Worm (Caenorhabditis elegans) whole organism, L4 larva: ENCODE results near the gene tbc-7.
A peak's percentile ranks its signal among the peaks of the same experiment; 100 is the strongest.

Source experiments
- F10B5.3 ChIP-seq: sonication (generic microtip); optimal IDR thresholded peaks from 2 replicates; lab custom pipeline; 2016; ENCODE audit warnings: mild to moderate bottlenecking, missing genetic modification characterization, missing compliant biosample characterization
- Y5F2A.4 ChIP-seq: fragments of 200-800 bp; sonication (Bioruptor generic); optimal IDR thresholded peaks from 2 replicates; lab custom pipeline; 2018; ENCODE audit warnings: mild to moderate bottlenecking, missing genetic modification characterization, missing compliant biosample characterization
- ZK546.5 ChIP-seq, 2 experiments: sonication (generic microtip); optimal IDR thresholded peaks; 2 replicates each; lab custom pipeline; 2017; ENCODE audit warnings: missing biosample characterization in 2 of 2, missing genetic modification characterization in 2 of 2
- aha-1 ChIP-seq: fragments of 150-350 bp; peaks from one replicate; lab custom pipeline; 2014; ENCODE audit warnings: missing biosample characterization, missing genetic modification characterization
- arid-1 ChIP-seq: fragments of 200-800 bp; sonication (Bioruptor generic); conservative IDR thresholded peaks from 2 replicates; pipeline ENCODE4 v1.3.6; 2022; ENCODE audit warnings: missing genetic modification reagents, missing genetic modification characterization, missing compliant biosample characterization
- ceh-32 ChIP-seq: sonication (generic microtip); optimal IDR thresholded peaks from 2 replicates; lab custom pipeline; 2016; ENCODE audit warnings: mild to moderate bottlenecking, missing genetic modification characterization, missing compliant biosample characterization; ENCODE audit not compliant: poor library complexity
- ces-1 ChIP-seq: fragments of 150-350 bp; sonication (generic microtip); optimal IDR thresholded peaks from 4 replicates; lab custom pipeline; 2014; ENCODE audit warnings: missing biosample characterization, missing genetic modification reagents, missing genetic modification characterization
- cey-2 ChIP-seq: sonication (generic microtip); optimal IDR thresholded peaks from 3 replicates; lab custom pipeline; 2017; ENCODE audit warnings: missing genetic modification characterization, mild to moderate bottlenecking, missing compliant biosample characterization, antibody characterized with exemption, borderline replicate concordance; ENCODE audit not compliant: insufficient read depth
- daf-16 ChIP-seq, 3 experiments: sonication (generic microtip); optimal IDR thresholded peaks; 2 replicates each; lab custom pipeline; 2016 to 2017; ENCODE audit warnings: missing genetic modification characterization in 3 of 3, missing genetic modification reagents in 3 of 3, mild to moderate bottlenecking in 2 of 3, missing compliant biosample characterization in 2 of 3, missing biosample characterization in 1 of 3, moderate library complexity in 1 of 3
- daf-19 ChIP-seq: fragments of 200-800 bp; sonication (Bioruptor generic); conservative IDR thresholded peaks from 2 replicates; pipeline ENCODE4 v1.3.6; 2022; ENCODE audit warnings: missing genetic modification characterization, missing compliant biosample characterization
- dmd-9 ChIP-seq: fragments of 200-800 bp; sonication (Bioruptor generic); IDR thresholded peaks from 2 replicates; pipeline ENCODE4 v1.3.6; 2022; ENCODE audit warnings: missing genetic modification reagents, missing genetic modification characterization, missing compliant biosample characterization
- jun-1 ChIP-seq: fragments of 150-350 bp; optimal IDR thresholded peaks from 2 replicates; lab custom pipeline; 2014; ENCODE audit warnings: missing biosample characterization, missing genetic modification reagents, missing genetic modification characterization
- lin-39 ChIP-seq: fragments of 150-350 bp; optimal IDR thresholded peaks from 2 replicates; lab custom pipeline; 2014; ENCODE audit warnings: missing biosample characterization, missing genetic modification reagents, missing genetic modification characterization
- madf-9 ChIP-seq: fragments of 200-800 bp; sonication (Bioruptor generic); conservative IDR thresholded peaks from 2 replicates; pipeline ENCODE4 v1.3.6; 2022; ENCODE audit warnings: missing genetic modification reagents, missing genetic modification characterization, missing compliant biosample characterization
- mdl-1 ChIP-seq, 2 experiments: fragments of 150-350 bp in 1 of 2; sonication (generic microtip) in 1 of 2; optimal IDR thresholded peaks; 2 replicates each; lab custom pipeline; 2014 to 2017; ENCODE audit warnings: missing biosample characterization in 2 of 2, missing genetic modification characterization in 2 of 2
- mep-1 ChIP-seq: fragments of 150-350 bp; sonication (generic microtip); optimal IDR thresholded peaks from 3 replicates; lab custom pipeline; 2014; ENCODE audit warnings: missing biosample characterization, missing genetic modification characterization
- mxl-2 ChIP-seq: fragments of 200-800 bp; sonication (Bioruptor generic); conservative IDR thresholded peaks from 2 replicates; pipeline ENCODE4 v1.3.6; 2022; ENCODE audit warnings: missing genetic modification reagents, missing genetic modification characterization, missing compliant biosample characterization
- nhr-42 ChIP-seq: fragments of 200-800 bp; sonication (Bioruptor generic); IDR thresholded peaks from 2 replicates; pipeline ENCODE4 v1.3.6; 2022; ENCODE audit warnings: missing genetic modification characterization, missing compliant biosample characterization
- nhr-48 ChIP-seq: sonication (generic microtip); optimal IDR thresholded peaks from 2 replicates; lab custom pipeline; 2016; ENCODE audit warnings: mild to moderate bottlenecking, missing genetic modification characterization, missing compliant biosample characterization
- nhr-76 ChIP-seq: fragments of 150-350 bp; optimal IDR thresholded peaks from 2 replicates; lab custom pipeline; 2014; ENCODE audit warnings: missing biosample characterization, missing genetic modification characterization
- skn-1 ChIP-seq: fragments of 150-350 bp; optimal IDR thresholded peaks from 2 replicates; lab custom pipeline; 2014; ENCODE audit warnings: missing biosample characterization, missing genetic modification characterization
- spr-1 ChIP-seq: sonication (generic microtip); optimal IDR thresholded peaks from 2 replicates; lab custom pipeline; 2016; ENCODE audit warnings: mild to moderate bottlenecking, missing genetic modification characterization, missing compliant biosample characterization
- unc-62 ChIP-seq, 3 experiments: fragments of 150-350 bp in 1 of 3; sonication (generic microtip); optimal IDR thresholded peaks in 2 of 3; peaks in 1 of 3; 1 replicate in 1 of 3; 2 replicates in 2 of 3; lab custom pipeline; 2014 to 2017; ENCODE audit warnings: missing biosample characterization in 3 of 3, missing genetic modification characterization in 3 of 3, missing genetic modification reagents in 3 of 3, missing genotype in 1 of 3
- vab-7 ChIP-seq: fragments of 200-800 bp; sonication (Bioruptor generic); IDR thresholded peaks from 2 replicates; pipeline ENCODE4 v1.3.6; 2022; ENCODE audit warnings: missing genetic modification reagents, missing genetic modification characterization, missing compliant biosample characterization
- zfp-3 ChIP-seq: fragments of 200-800 bp; sonication (Bioruptor generic); conservative IDR thresholded peaks from 2 replicates; pipeline ENCODE4 v1.3.6; 2022; ENCODE audit warnings: missing genetic modification reagents, missing genetic modification characterization, missing compliant biosample characterization

tbc-7 gene

DNA sequence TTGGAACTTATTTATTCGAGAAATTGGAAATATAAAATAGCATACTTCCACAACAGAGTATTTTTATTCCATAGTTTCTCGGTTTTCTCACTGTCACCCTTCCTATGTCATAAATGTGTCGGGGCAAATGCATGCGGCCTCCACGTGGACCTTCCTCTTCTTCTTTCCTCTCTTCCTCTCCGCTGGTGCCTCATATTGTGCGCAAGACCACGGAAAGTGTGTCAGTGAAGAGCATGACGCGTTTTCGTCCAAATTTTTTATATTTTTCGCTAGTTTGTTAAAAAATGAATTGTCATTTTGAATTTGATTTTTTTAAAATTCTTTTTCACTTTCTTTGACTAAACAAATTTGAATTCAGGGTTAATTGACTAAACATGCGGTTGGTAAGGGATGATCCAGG, 31.0 kb downstream of the tbc-7 start, which contains the start of gene mans-3 (continued):
- peak; percentile 96 for TF ChIP-seq mxl-2 (GFP tag; lab: Robert Waterston, UW)

DNA sequence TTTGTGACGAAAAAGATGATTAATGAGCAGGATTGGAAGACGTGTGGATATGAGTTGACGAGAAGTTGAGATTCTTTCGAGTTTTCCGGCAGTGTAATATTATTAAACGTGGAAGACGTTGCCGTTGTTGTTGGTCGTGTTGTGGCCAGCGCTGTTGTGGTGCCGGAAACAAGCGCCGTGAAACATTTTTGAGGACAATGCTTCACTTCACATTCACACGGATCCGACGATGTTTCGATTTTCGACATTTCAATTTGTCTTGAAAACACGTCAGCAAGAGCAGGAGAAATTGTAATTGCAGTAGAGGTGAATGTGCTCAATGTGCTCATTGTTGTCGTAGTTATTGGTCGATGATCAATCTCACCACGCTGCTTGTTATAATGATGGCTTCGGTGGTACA, 34.7 kb downstream of the tbc-7 start:
- TF ChIP-seq mdl-1 (tag; optimal IDR thresholded peaks at IDR 0.05; lab: Kevin White, UChicago) (no peak), unc-62 (GFP tag; optimal IDR thresholded peaks at IDR 0.05 in 1 of 2; lab: Kevin White, UChicago) (peak in 1 of 2 experiments; percentile 77), unc-62 (tag; optimal IDR thresholded peaks at IDR 0.05; lab: Kevin White, UChicago) (no peak)

DNA sequence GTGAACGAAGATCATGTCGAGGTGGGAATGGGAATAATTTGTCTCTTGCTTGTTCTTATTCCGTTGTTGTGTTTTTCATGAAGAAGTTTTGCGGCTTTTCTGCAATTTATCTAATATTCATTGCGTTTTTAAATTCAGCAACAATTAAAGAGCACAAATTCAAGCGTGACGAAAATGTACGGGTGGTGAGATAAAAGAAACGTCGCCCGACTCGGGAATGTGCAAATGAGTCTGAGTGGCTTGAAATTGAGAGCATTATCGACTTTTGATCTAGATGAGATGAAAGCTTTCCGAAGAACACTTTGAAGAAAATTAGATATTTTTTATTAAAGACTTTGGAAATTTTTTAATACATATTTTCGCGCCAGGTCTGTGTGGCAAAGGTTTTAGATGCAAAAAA, 37.0 kb downstream of the tbc-7 start, which contains the start of gene T03G11.10:
TSS of gene T03G11.10 (minus strand) at position 101 of the 400 bp plus-strand sequence.
- TF ChIP-seq dmd-9 (GFP tag; lab: Robert Waterston, UW) (no peak), ceh-32 (tag; lab: Kevin White, UChicago) (no peak), spr-1 (tag; lab: Kevin White, UChicago) (no peak), madf-9 (GFP tag; lab: Robert Waterston, UW) (no peak), Y5F2A.4 (GFP tag; lab: Kevin White, UChicago) (no peak), F10B5.3 (tag; lab: Kevin White, UChicago) (no peak), ces-1 (no peak), jun-1 (tag; lab: Kevin White, UChicago) (no peak), mdl-1 (tag; optimal IDR thresholded peaks at IDR 0.05; lab: Kevin White, UChicago) (no peak), vab-7 (GFP tag; lab: Robert Waterston, UW) (no peak)

DNA sequence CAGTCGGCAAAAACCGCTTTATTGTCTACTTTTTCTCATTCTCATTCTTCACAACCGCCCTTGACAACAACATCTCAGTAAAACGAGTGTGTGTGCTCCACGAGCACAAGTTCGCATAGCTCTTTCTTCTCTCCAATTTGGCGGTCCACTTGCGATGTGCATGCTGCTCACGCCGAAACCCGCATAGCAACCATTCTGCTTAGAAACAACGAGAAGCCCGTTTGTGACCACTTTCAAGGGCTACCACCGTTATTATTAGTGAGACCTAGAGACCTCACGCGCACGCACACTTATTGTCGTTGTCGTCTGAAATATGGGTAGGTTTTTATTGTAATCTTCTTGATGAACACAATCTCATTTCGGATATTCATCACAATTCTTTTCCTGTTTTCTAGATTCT, 40.2 kb downstream of the tbc-7 start, which contains the start of gene zchc-1A:
TSS of gene zchc-1A (plus strand) at position 114 of the 400 bp plus-strand sequence.
- TF ChIP-seq dmd-9 (GFP tag; lab: Robert Waterston, UW) (no peak), unc-62 (GFP tag; optimal IDR thresholded peaks at IDR 0.05 in 1 of 2; lab: Kevin White, UChicago) (peak in 1 of 2 experiments; percentile 54), unc-62 (tag; optimal IDR thresholded peaks at IDR 0.05; lab: Kevin White, UChicago) (no peak), mep-1 (no peak), cey-2 (no peak), nhr-42 (GFP tag; lab: Robert Waterston, UW) (no peak), daf-19 (0 out of 2 replicates have a peak, but pooled peaks have one; percentile 19), ZK546.5 (tag; optimal IDR thresholded peaks at IDR 0.05; lab: Kevin White, UChicago) (no peak), daf-16 (GFP tag; optimal IDR thresholded peaks at IDR 0.05; lab: Kevin White, UChicago) (no peak), daf-16 (tag; optimal IDR thresholded peaks at IDR 0.05; lab: Kevin White, UChicago) (no peak)

DNA sequence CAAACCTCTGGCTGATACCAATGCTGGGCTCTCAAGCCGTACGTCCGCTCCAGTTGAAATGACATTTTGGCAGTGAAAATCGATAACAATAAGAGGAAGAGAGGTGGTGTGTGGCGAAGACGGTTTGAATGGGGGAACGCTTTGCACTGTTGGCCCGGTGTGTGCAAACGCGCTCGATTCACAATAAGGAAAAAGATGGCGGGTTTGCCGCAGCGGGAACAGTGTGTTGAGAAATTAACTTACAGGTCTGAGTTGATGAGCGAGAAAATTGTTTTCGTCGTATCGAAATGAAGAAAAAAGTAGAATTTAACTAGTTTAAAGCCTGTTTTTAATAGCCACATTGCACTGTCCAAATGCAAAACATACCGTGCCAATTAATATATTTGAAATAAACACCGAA, 45.0 kb downstream of the tbc-7 start, which contains the start of gene metl-9:
TSS of gene metl-9 (minus strand) at position 101 of the 400 bp plus-strand sequence.
- TF ChIP-seq aha-1 (tag; lab: Kevin White, UChicago) (peak; percentile 73), ces-1 (no peak)

DNA sequence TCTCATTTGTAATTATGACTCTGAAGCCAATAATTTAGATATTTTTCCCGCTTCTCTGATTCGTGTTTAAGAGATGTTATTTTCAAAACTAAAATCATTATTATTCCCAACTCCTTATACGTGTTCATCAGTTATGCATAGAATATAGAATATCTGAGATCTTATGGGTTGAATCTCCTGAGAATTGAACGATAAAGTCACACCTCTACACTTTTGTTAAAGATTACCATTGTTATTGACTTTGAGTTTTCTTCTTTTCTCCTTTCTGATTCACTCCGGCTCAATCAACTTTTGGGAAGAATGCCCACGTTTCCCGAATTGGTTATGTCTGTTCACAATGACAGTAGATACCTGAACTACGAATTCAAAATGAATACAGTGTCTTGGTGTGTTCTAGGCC, 45.8 kb downstream of the tbc-7 start, which contains the start of gene sru-48:
TSS of gene sru-48 (plus strand) at position 301 of the 400 bp plus-strand sequence.
- TF ChIP-seq zfp-3 (GFP tag; lab: Robert Waterston, UW) (no peak), nhr-76 (tag; lab: Kevin White, UChicago) (no peak), aha-1 (tag; lab: Kevin White, UChicago) (peak; percentile 17)

DNA sequence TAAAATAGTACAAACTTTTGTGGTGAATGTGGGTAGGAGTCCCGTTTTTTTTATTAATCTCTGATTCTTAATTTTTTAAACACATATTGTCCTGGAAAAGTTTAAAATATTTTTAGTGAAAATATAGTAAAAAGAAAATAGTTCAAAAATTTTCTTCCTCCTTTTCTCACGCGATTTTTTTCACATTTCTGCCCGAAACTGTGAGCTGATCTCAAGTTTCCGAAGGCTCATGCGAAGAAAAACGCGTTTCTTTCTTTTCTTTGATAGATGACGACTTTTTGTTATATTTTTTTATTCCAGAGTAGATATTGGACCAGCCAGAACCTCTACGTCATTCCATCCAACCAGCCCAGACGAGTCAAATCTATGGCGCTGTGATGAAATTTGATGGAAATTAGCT, 49.9 kb downstream of the tbc-7 start, which contains the start of gene T03G11.9:
TSS of gene T03G11.9 (plus strand) at position 301 of the 400 bp plus-strand sequence.
- TF ChIP-seq nhr-48 (no peak), skn-1 (tag; lab: Kevin White, UChicago) (no peak), unc-62 (GFP tag; optimal IDR thresholded peaks at IDR 0.05 in 1 of 2; lab: Kevin White, UChicago) (peak in 1 of 2 experiments; percentile 22), unc-62 (tag; optimal IDR thresholded peaks at IDR 0.05; lab: Kevin White, UChicago) (no peak), lin-39 (tag; lab: Kevin White, UChicago) (no peak), arid-1 (no peak)
